Worm (Caenorhabditis elegans): ENCODE measurements around the gene F59B2.15.

Gene F59B2.15

DNA sequence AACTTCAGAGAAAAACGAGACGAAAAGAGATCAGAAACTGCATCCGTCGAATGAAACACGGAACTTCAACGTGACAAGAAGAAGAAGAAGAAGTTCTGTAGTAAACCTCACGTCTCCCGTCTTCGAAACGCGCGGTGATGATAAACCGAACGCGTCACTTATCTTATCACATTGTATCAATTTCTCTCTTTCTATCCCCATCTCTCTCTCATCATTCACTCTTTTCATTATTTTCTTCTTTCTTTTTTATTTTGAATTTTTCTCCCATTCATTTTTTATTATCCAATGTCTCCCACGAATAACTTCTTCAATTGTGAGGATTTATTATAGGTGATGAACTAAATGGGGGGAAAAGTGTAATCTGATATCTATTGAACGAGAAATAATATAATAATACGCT is 15.6 kb downstream of the F59B2.15 start (continued):
- TF ChIP-seq lir-3 (tag; optimal IDR thresholded peaks at IDR 0.05; ENCODE audit: poor library complexity): no peak
- no peak for TF ChIP-seq alr-1 (tag; optimal IDR thresholded peaks at IDR 0.05; ENCODE audit: borderline replicate concordance)
- TF ChIP-seq elt-3 (tag; optimal IDR thresholded peaks at IDR 0.05): peak; percentile 93 to 100 (median 98)
- TF ChIP-seq rnt-1 (tag; optimal IDR thresholded peaks at IDR 0.05): no peak
- TF ChIP-seq nhr-19 (GFP tag; conservative IDR thresholded peaks at IDR 0.05): 0 out of 2 replicates have a peak, but pooled peaks have one; percentile 4
- no peak for TF ChIP-seq xbp-1 (tag; optimal IDR thresholded peaks at IDR 0.05)
- peak; percentile 37 for TF ChIP-seq pax-3 (tag; optimal IDR thresholded peaks at IDR 0.05)
- no peak for TF ChIP-seq lin-39 (tag; optimal IDR thresholded peaks at IDR 0.05)
- TF ChIP-seq ets-5 (GFP tag; IDR thresholded peaks at IDR 0.05): no peak
- TF ChIP-seq nhr-20 (tag; optimal IDR thresholded peaks at IDR 0.05): peak; percentile 47
- no peak for TF ChIP-seq ama-1 (optimal IDR thresholded peaks at IDR 0.05)
- TF ChIP-seq nhr-76 (tag; optimal IDR thresholded peaks at IDR 0.05): no peak

- TF ChIP-seq elt-2 (tag; optimal IDR thresholded peaks at IDR 0.05) (peak; percentile 41), lin-14 (GFP tag; optimal IDR thresholded peaks at IDR 0.05) (peak; percentile 61), F16B12.6 (tag; optimal IDR thresholded peaks at IDR 0.05) (no peak), mep-1 (tag; optimal IDR thresholded peaks at IDR 0.05) (no peak), blmp-1 (tag; optimal IDR thresholded peaks at IDR 0.05) (peak; percentile 92), tbx-2 (tag; optimal IDR thresholded peaks at IDR 0.05) (peak; percentile 42), mdl-1 (tag; optimal IDR thresholded peaks at IDR 0.05) (peak in 1 of 2 experiments; percentile 44), lin-35 (GFP tag; optimal IDR thresholded peaks at IDR 0.05) (peak in 1 of 2 experiments; percentile 54), nhr-71 (tag; optimal IDR thresholded peaks at IDR 0.05) (peak; percentile 10), unc-62 (GFP tag; optimal IDR thresholded peaks at IDR 0.05) (no peak), dsc-1 (tag; optimal IDR thresholded peaks at IDR 0.05) (peak; percentile 4), C16A3.4 (tag; optimal IDR thresholded peaks at IDR 0.05) (no peak), elt-3 (tag; optimal IDR thresholded peaks at IDR 0.05) (peak in 1 of 6 experiments; percentile 62), snu-23 (GFP tag; optimal IDR thresholded peaks at IDR 0.05) (peak; percentile 13), efl-1 (optimal IDR thresholded peaks at IDR 0.05) (no peak), efl-1 (GFP tag; optimal IDR thresholded peaks at IDR 0.05 in 1 of 2) (peak in 1 of 2 experiments; percentile 76), nhr-90 (tag; optimal IDR thresholded peaks at IDR 0.05; ENCODE audit: poor library complexity) (peak; percentile 31), fkh-8 (tag; optimal IDR thresholded peaks at IDR 0.05) (peak; percentile 16), nhr-20 (tag; optimal IDR thresholded peaks at IDR 0.05) (peak; percentile 8), nhr-12 (tag; optimal IDR thresholded peaks at IDR 0.05) (no peak), nhr-85 (tag) (peak; percentile 49)
Measured at ce11 chrIII:8985965-8986364, 16.5 kb downstream of the F59B2.15 start.

DNA sequence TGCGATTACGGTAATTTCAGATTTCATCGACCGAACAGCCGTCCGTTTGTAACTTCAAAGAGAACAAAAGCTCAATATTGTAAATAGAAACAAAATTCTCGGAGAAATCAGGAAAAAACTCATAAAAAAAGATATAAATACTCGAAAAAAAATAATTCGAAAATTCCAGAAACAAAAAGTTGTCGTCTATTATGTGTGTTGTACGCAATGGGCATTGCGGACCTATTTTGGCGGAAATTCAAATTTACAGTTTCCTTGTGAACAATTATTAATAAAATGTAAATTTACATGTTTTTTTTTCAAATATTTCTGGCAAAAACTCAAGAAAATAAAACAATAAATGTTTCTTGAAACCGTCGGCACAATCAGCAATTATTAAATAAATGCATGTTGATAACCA is 17.0 kb downstream of the F59B2.15 start:
- TF ChIP-seq lin-35 (GFP tag; optimal IDR thresholded peaks at IDR 0.05) (peak in 1 of 2 experiments; percentile 11), aha-1 (tag; optimal IDR thresholded peaks at IDR 0.05) (no peak), efl-1 (optimal IDR thresholded peaks at IDR 0.05) (no peak), efl-1 (GFP tag; optimal IDR thresholded peaks at IDR 0.05 in 1 of 2) (peak in 1 of 2 experiments; percentile 41), F16B12.6 (tag; optimal IDR thresholded peaks at IDR 0.05) (peak; percentile 5), alr-1 (tag; optimal IDR thresholded peaks at IDR 0.05; ENCODE audit: borderline replicate concordance) (no peak), sox-4 (tag; optimal IDR thresholded peaks at IDR 0.05) (no peak), hlh-4 (tag; optimal IDR thresholded peaks at IDR 0.05) (no peak), pqm-1 (tag; optimal IDR thresholded peaks at IDR 0.05) (no peak), dpl-1 (GFP tag; optimal IDR thresholded peaks at IDR 0.05) (peak in 1 of 3 experiments; percentile 40)

ce11 chrIII:8984960-8985359 is 17.5 kb downstream of the F59B2.15 start:
- TF ChIP-seq lir-3 (tag; optimal IDR thresholded peaks at IDR 0.05; ENCODE audit: poor library complexity): no peak
- TF ChIP-seq pqm-1 (tag; optimal IDR thresholded peaks at IDR 0.05): no peak
- no peak for TF ChIP-seq hpl-2 (GFP tag; optimal IDR thresholded peaks at IDR 0.05)
- peak; percentile 41 for TF ChIP-seq xbp-1 (tag; optimal IDR thresholded peaks at IDR 0.05)
- TF ChIP-seq unc-130 (tag; optimal IDR thresholded peaks at IDR 0.05): no peak
- TF ChIP-seq C04F5.9 (tag; optimal IDR thresholded peaks at IDR 0.05): no peak
- no peak for TF ChIP-seq zag-1 (tag; optimal IDR thresholded peaks at IDR 0.05)
- TF ChIP-seq Y116A8C.19 (tag; optimal IDR thresholded peaks at IDR 0.05; ENCODE audit: borderline replicate concordance): no peak
- no peak for TF ChIP-seq fos-1 (tag; optimal IDR thresholded peaks at IDR 0.05)
- TF ChIP-seq unc-86 (tag; optimal IDR thresholded peaks at IDR 0.05): peak; percentile 31
- TF ChIP-seq tlp-1 (tag; optimal IDR thresholded peaks at IDR 0.05): no peak
- TF ChIP-seq nhr-12 (tag; optimal IDR thresholded peaks at IDR 0.05): no peak
- peak in 1 of 2 experiments; percentile 62 for TF ChIP-seq mdl-1 (tag; optimal IDR thresholded peaks at IDR 0.05)
- no peak for TF ChIP-seq ceh-90 (tag; optimal IDR thresholded peaks at IDR 0.05)
- peak; percentile 54 for TF ChIP-seq nhr-19 (GFP tag; conservative IDR thresholded peaks at IDR 0.05)
- TF ChIP-seq ztf-11 (tag; optimal IDR thresholded peaks at IDR 0.05): no peak
- TF ChIP-seq nhr-77 (tag; optimal IDR thresholded peaks at IDR 0.05): peak; percentile 82
- peak; percentile 47 for TF ChIP-seq fkh-10 (GFP tag; optimal IDR thresholded peaks at IDR 0.05)
- peak; percentile 57 to 72 for TF ChIP-seq efl-1 (optimal IDR thresholded peaks at IDR 0.05)
- peak; percentile 45 to 89 for TF ChIP-seq efl-1 (GFP tag; optimal IDR thresholded peaks at IDR 0.05 in 1 of 2)
